Worm (Caenorhabditis elegans) whole organism, midembryonic: ENCODE data around the gene T21E8.7.

ENCODE experiments used
- T22C8.4 ChIP-seq: fragments of 200-800 bp; sonication (Bioruptor generic); IDR thresholded peaks from 2 replicates; pipeline ENCODE4 v1.3.6; 2022; ENCODE audit warnings: missing genetic modification characterization, missing compliant biosample characterization
- flt-1 ChIP-seq: fragments of 200-800 bp; sonication (Bioruptor generic); IDR thresholded peaks from 2 replicates; pipeline ENCODE4 v1.3.6; 2022; ENCODE audit warnings: missing genetic modification characterization, missing compliant biosample characterization

DNA sequence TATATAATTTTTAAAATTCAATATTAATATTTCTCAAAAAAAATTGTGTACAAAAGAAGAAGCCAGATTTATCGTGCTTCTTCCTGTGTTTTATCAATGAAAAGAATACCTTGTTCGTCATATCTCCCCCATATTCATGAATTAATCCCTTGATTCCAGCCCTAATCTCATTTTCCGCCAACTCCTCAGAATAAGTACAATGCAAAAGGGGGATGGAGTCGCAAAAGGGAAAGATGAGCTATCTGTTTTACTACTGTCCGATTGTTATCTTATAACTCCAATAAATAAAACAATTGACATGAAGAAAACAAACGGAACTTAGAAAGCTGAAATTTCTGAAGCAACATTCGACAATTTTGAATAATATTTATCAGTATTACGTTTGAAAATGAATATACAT, 45.7 kb upstream of the T21E8.7 start:
- TF ChIP-seq T22C8.4 (GFP tag; lab: Robert Waterston, UW) (no peak), flt-1 (no peak)
